Worm (Caenorhabditis elegans): ENCODE data around the gene B0034.7.

DNA sequence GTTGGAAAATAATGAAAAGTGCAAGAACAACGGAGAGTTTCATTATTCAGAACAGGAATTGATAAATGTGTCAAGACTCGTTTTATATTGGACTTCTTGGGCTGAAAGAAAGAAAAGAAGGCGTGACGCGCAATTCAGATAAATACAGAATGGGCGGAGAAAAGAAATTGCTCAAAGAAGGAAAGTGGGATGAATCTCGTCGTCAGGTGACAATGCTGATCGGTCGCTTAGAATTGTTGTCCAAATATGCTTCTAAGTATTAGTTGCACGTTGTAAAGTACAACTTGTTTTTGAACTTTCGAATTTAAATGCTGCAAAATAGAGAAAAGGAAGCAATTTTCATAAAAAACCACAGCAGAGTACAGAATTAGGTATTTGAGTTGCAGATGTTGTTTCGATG is 29.3 kb downstream of the B0034.7 start, which contains the start of gene ins-3:
- TF ChIP-seq snpc-4 (tag; optimal IDR thresholded peaks at IDR 0.05) (no peak), unc-130 (tag; optimal IDR thresholded peaks at IDR 0.05) (no peak), nhr-76 (tag; optimal IDR thresholded peaks at IDR 0.05) (no peak), ztf-11 (tag; optimal IDR thresholded peaks at IDR 0.05) (no peak), efl-1 (optimal IDR thresholded peaks at IDR 0.05) (no peak), efl-1 (GFP tag; optimal IDR thresholded peaks at IDR 0.05 in 1 of 2) (no peak), vab-15 (tag; optimal IDR thresholded peaks at IDR 0.05) (no peak), skn-1 (tag; optimal IDR thresholded peaks at IDR 0.05) (no peak), nhr-90 (tag; optimal IDR thresholded peaks at IDR 0.05; ENCODE audit: poor library complexity) (no peak), aly-2 (tag; optimal IDR thresholded peaks at IDR 0.05) (no peak), nhr-28 (tag; optimal IDR thresholded peaks at IDR 0.05) (no peak)
